Worm (Caenorhabditis elegans) whole organism, L2 larva: ENCODE measurements around the gene F21C10.7.

Source experiments
- C34F6.9 ChIP-seq: fragments of 150-350 bp; optimal IDR thresholded peaks from 2 replicates; lab custom pipeline; 2014; ENCODE audit warnings: missing biosample characterization, missing genetic modification characterization
- F13H6.1 ChIP-seq: sonication (generic microtip); optimal IDR thresholded peaks from 2 replicates; lab custom pipeline; 2016; ENCODE audit warnings: missing genetic modification characterization, missing compliant biosample characterization
- R02D3.7 ChIP-seq: fragments of 150-350 bp; optimal IDR thresholded peaks from 2 replicates; lab custom pipeline; 2014; ENCODE audit warnings: missing biosample characterization, missing genetic modification characterization
- Y55F3AM.14 ChIP-seq: fragments of 200-800 bp; sonication (Bioruptor generic); optimal IDR thresholded peaks from 2 replicates; lab custom pipeline; 2018; ENCODE audit warnings: mild to moderate bottlenecking, missing genetic modification characterization, missing compliant biosample characterization
- ZK546.5 ChIP-seq: sonication (generic microtip); optimal IDR thresholded peaks from 2 replicates; lab custom pipeline; 2017; ENCODE audit warnings: missing biosample characterization, missing genetic modification characterization
- alr-1 ChIP-seq: fragments of 150-350 bp; optimal IDR thresholded peaks from 2 replicates; lab custom pipeline; 2014; ENCODE audit warnings: missing biosample characterization, missing genetic modification characterization
- aly-2 ChIP-seq: fragments of 150-350 bp; optimal IDR thresholded peaks from 2 replicates; lab custom pipeline; 2014; ENCODE audit warnings: missing biosample characterization, missing genetic modification characterization
- ama-1 ChIP-seq: fragments of 150-350 bp; optimal IDR thresholded peaks from 2 replicates; lab custom pipeline; 2018; ENCODE audit warnings: inconsistent platforms
- blmp-1 ChIP-seq: sonication (generic microtip); optimal IDR thresholded peaks from 2 replicates; lab custom pipeline; 2017; ENCODE audit warnings: missing genetic modification characterization, mild to moderate bottlenecking, missing compliant biosample characterization, antibody characterized with exemption, moderate library complexity; ENCODE audit not compliant: insufficient read depth
- ceh-16 ChIP-seq: fragments of 150-350 bp; optimal IDR thresholded peaks from 2 replicates; lab custom pipeline; 2014; ENCODE audit warnings: missing biosample characterization, missing genetic modification characterization
- ceh-82 ChIP-seq: fragments of 150-350 bp; optimal IDR thresholded peaks from 2 replicates; lab custom pipeline; 2014; ENCODE audit warnings: missing biosample characterization, missing genetic modification characterization
- crh-2 ChIP-seq: sonication (generic microtip); optimal IDR thresholded peaks from 2 replicates; lab custom pipeline; 2017; ENCODE audit warnings: missing biosample characterization, missing genetic modification characterization
- dmd-4 ChIP-seq: sonication (generic microtip); optimal IDR thresholded peaks from 2 replicates; lab custom pipeline; 2017; ENCODE audit warnings: missing biosample characterization, missing genetic modification characterization
- egl-27 ChIP-seq: sonication (generic microtip); optimal IDR thresholded peaks from 3 replicates; lab custom pipeline; 2017; ENCODE audit warnings: missing biosample characterization, missing genetic modification reagents, missing genetic modification characterization
- elt-1 ChIP-seq: fragments of 150-350 bp; optimal IDR thresholded peaks from 2 replicates; lab custom pipeline; 2014; ENCODE audit warnings: missing biosample characterization, missing genetic modification characterization
- elt-3 ChIP-seq: sonication (generic microtip); optimal IDR thresholded peaks from 2 replicates; lab custom pipeline; 2017; ENCODE audit warnings: missing biosample characterization, missing genetic modification characterization
- fos-1 ChIP-seq: fragments of 150-350 bp; optimal IDR thresholded peaks from 2 replicates; lab custom pipeline; 2014; ENCODE audit warnings: missing biosample characterization, missing genetic modification characterization
- gmeb-1 ChIP-seq: fragments of 150-350 bp; optimal IDR thresholded peaks from 2 replicates; lab custom pipeline; 2014; ENCODE audit warnings: missing biosample characterization, missing genetic modification characterization
- lin-11 ChIP-seq: fragments of 150-350 bp; sonication (generic microtip); optimal IDR thresholded peaks from 2 replicates; lab custom pipeline; 2014; ENCODE audit warnings: missing biosample characterization, missing genetic modification characterization, inconsistent platforms, mixed read lengths
- lin-13 ChIP-seq: fragments of 150-350 bp; optimal IDR thresholded peaks from 2 replicates; lab custom pipeline; 2014; ENCODE audit warnings: missing biosample characterization, missing genetic modification reagents, missing genetic modification characterization
- lin-39 ChIP-seq: fragments of 150-350 bp; optimal IDR thresholded peaks from 2 replicates; lab custom pipeline; 2014; ENCODE audit warnings: missing biosample characterization, missing genetic modification reagents, missing genetic modification characterization
- lsy-2 ChIP-seq, 2 experiments: fragments of 150-350 bp in 1 of 2; sonication (generic microtip) in 1 of 2; optimal IDR thresholded peaks; 2 replicates each; lab custom pipeline; 2014 to 2017; ENCODE audit warnings: missing biosample characterization in 2 of 2, missing genetic modification characterization in 2 of 2
- mab-5 ChIP-seq: fragments of 150-350 bp; optimal IDR thresholded peaks from 2 replicates; lab custom pipeline; 2014; ENCODE audit warnings: missing biosample characterization, missing genetic modification characterization
- nhr-10 ChIP-seq: sonication (generic microtip); optimal IDR thresholded peaks from 2 replicates; lab custom pipeline; 2017; ENCODE audit warnings: missing biosample characterization, missing genetic modification characterization
- nhr-11 ChIP-seq: fragments of 150-350 bp; optimal IDR thresholded peaks from 2 replicates; lab custom pipeline; 2014; ENCODE audit warnings: missing biosample characterization, missing genetic modification characterization
- nhr-12 ChIP-seq: fragments of 150-350 bp; optimal IDR thresholded peaks from 2 replicates; lab custom pipeline; 2014; ENCODE audit warnings: missing biosample characterization, missing genetic modification characterization
- nhr-129 ChIP-seq: fragments of 150-350 bp; optimal IDR thresholded peaks from 2 replicates; lab custom pipeline; 2014; ENCODE audit warnings: missing biosample characterization, missing genetic modification characterization
- nhr-21 ChIP-seq: fragments of 150-350 bp; optimal IDR thresholded peaks from 2 replicates; lab custom pipeline; 2014; ENCODE audit warnings: missing biosample characterization, missing genetic modification characterization
- nhr-23 ChIP-seq: fragments of 150-350 bp; optimal IDR thresholded peaks from 2 replicates; lab custom pipeline; 2014; ENCODE audit warnings: missing biosample characterization, missing genetic modification reagents, missing genetic modification characterization
- nhr-237 ChIP-seq: fragments of 150-350 bp; optimal IDR thresholded peaks from 2 replicates; lab custom pipeline; 2014; ENCODE audit warnings: missing biosample characterization, missing genetic modification characterization
- nhr-25 ChIP-seq: fragments of 150-350 bp; sonication (generic microtip); optimal IDR thresholded peaks from 3 replicates; lab custom pipeline; 2014; ENCODE audit warnings: missing biosample characterization, missing genetic modification characterization
- nhr-6 ChIP-seq: fragments of 150-350 bp; optimal IDR thresholded peaks from 2 replicates; lab custom pipeline; 2014; ENCODE audit warnings: missing biosample characterization, missing genetic modification characterization
- nhr-77 ChIP-seq: fragments of 150-350 bp; optimal IDR thresholded peaks from 2 replicates; lab custom pipeline; 2014; ENCODE audit warnings: missing biosample characterization, missing genetic modification characterization
- peb-1 ChIP-seq: fragments of 150-350 bp; optimal IDR thresholded peaks from 2 replicates; lab custom pipeline; 2014; ENCODE audit warnings: missing biosample characterization, missing genetic modification characterization
- sem-4 ChIP-seq: fragments of 150-350 bp; optimal IDR thresholded peaks from 2 replicates; lab custom pipeline; 2014; ENCODE audit warnings: missing biosample characterization, missing genetic modification reagents, missing genetic modification characterization
- skn-1 ChIP-seq: sonication (generic microtip); optimal IDR thresholded peaks from 2 replicates; lab custom pipeline; 2017; ENCODE audit warnings: missing biosample characterization, missing genetic modification characterization
- sma-3 ChIP-seq: sonication (generic microtip); optimal IDR thresholded peaks from 2 replicates; lab custom pipeline; 2016; ENCODE audit warnings: missing genetic modification reagents, missing genetic modification characterization, missing compliant biosample characterization
- sma-9 ChIP-seq, 2 experiments: fragments of 150-350 bp in 1 of 2; sonication (generic microtip) in 1 of 2; optimal IDR thresholded peaks; 2 replicates each; lab custom pipeline; 2014 to 2016; ENCODE audit warnings: missing genetic modification characterization in 2 of 2, mild to moderate bottlenecking in 1 of 2, missing biosample characterization in 1 of 2, missing compliant biosample characterization in 1 of 2, missing genetic modification reagents in 1 of 2, moderate library complexity in 1 of 2
- snpc-4 ChIP-seq: fragments of 150-350 bp; optimal IDR thresholded peaks from 2 replicates; lab custom pipeline; 2014; ENCODE audit warnings: missing biosample characterization, missing genetic modification characterization
- unc-39 ChIP-seq: fragments of 150-350 bp; optimal IDR thresholded peaks from 2 replicates; lab custom pipeline; 2014; ENCODE audit warnings: missing biosample characterization, missing genetic modification characterization
- unc-55 ChIP-seq: fragments of 150-350 bp; sonication (generic microtip); optimal IDR thresholded peaks from 3 replicates; lab custom pipeline; 2014; ENCODE audit warnings: missing biosample characterization, missing genetic modification reagents, missing genetic modification characterization
- unc-62 ChIP-seq: fragments of 150-350 bp; optimal IDR thresholded peaks from 2 replicates; lab custom pipeline; 2014; ENCODE audit warnings: missing biosample characterization, missing genetic modification reagents, missing genetic modification characterization
- zag-1 ChIP-seq: fragments of 150-350 bp; optimal IDR thresholded peaks from 2 replicates; lab custom pipeline; 2014; ENCODE audit warnings: missing biosample characterization, missing genetic modification characterization
- ztf-1 ChIP-seq: fragments of 200-800 bp; sonication (Bioruptor generic); conservative IDR thresholded peaks from 2 replicates; pipeline ENCODE4 v1.3.6; 2022; ENCODE audit warnings: missing genetic modification characterization, missing compliant biosample characterization
- ztf-11 ChIP-seq: sonication (generic microtip); optimal IDR thresholded peaks from 2 replicates; lab custom pipeline; 2017; ENCODE audit warnings: missing biosample characterization, missing genetic modification characterization
- ztf-4 ChIP-seq: fragments of 150-350 bp; optimal IDR thresholded peaks from 2 replicates; lab custom pipeline; 2014; ENCODE audit warnings: missing biosample characterization, missing genetic modification characterization

F21C10.7 gene

ce11 chrV:9085845-9086244, 26.7 kb upstream of the F21C10.7 start (continued):
- TF ChIP-seq lin-13 (GFP tag; lab: Kevin White, UChicago): no peak
- TF ChIP-seq, all 48 proteins: peak for 8

ce11 chrV:9088758-9089157, 23.8 kb upstream of the F21C10.7 start:
- TF ChIP-seq ceh-82 (no peak), nhr-6 (tag; lab: Kevin White, UChicago) (no peak), C34F6.9 (tag; lab: Kevin White, UChicago) (peak; percentile 47), nhr-11 (tag; lab: Kevin White, UChicago) (no peak), gmeb-1 (no peak), ama-1 (lab: Kevin White, UChicago) (peak; percentile 96)

ce11 chrV:9090824-9091798, 21.5 kb upstream of the F21C10.7 start:
- TF ChIP-seq snpc-4 (tag; lab: Kevin White, UChicago): peak; percentile 18

ce11 chrV:9092209-9092608, 20.4 kb upstream of the F21C10.7 start, which contains the start of gene T27E4.1:
T27E4.1 (plus strand) TSS chrV:9092345.
- TF ChIP-seq nhr-237 (no peak), gmeb-1 (no peak), aly-2 (tag; lab: Kevin White, UChicago) (no peak), sma-9 (GFP tag; optimal IDR thresholded peaks at IDR 0.05; lab: Kevin White, UChicago) (peak; percentile 28), sma-9 (tag; optimal IDR thresholded peaks at IDR 0.05; lab: Kevin White, UChicago) (no peak), egl-27 (no peak), unc-39 (tag; lab: Kevin White, UChicago) (no peak), elt-1 (tag; lab: Kevin White, UChicago) (no peak), crh-2 (tag; lab: Kevin White, UChicago) (no peak), mab-5 (tag; lab: Kevin White, UChicago) (no peak), nhr-25 (no peak), ceh-16 (tag; lab: Kevin White, UChicago) (no peak), nhr-12 (tag; lab: Kevin White, UChicago) (no peak), ztf-4 (no peak), ZK546.5 (no peak), nhr-11 (tag; lab: Kevin White, UChicago) (no peak), lin-11 (tag; lab: Kevin White, UChicago) (no peak), peb-1 (tag; lab: Kevin White, UChicago) (no peak), blmp-1 (tag; lab: Kevin White, UChicago) (no peak), unc-62 (GFP tag; lab: Kevin White, UChicago) (no peak), snpc-4 (tag; lab: Kevin White, UChicago) (no peak), lin-39 (tag; lab: Kevin White, UChicago) (no peak), ztf-1 (GFP tag; lab: Robert Waterston, UW) (no peak), fos-1 (tag; lab: Kevin White, UChicago) (no peak), ceh-82 (no peak), nhr-77 (no peak), zag-1 (tag; lab: Kevin White, UChicago) (peak; percentile 53), nhr-6 (tag; lab: Kevin White, UChicago) (no peak), dmd-4 (tag; lab: Kevin White, UChicago) (no peak), ama-1 (lab: Kevin White, UChicago) (no peak), nhr-129 (peak; percentile 24), sma-3 (no peak), skn-1 (tag; lab: Kevin White, UChicago) (no peak), lin-13 (GFP tag; lab: Kevin White, UChicago) (no peak), Y55F3AM.14 (GFP tag; lab: Kevin White, UChicago) (no peak), nhr-23 (tag; lab: Kevin White, UChicago) (no peak), F13H6.1 (tag; lab: Kevin White, UChicago) (no peak), C34F6.9 (tag; lab: Kevin White, UChicago) (peak; percentile 40), ztf-11 (no peak), nhr-21 (tag; lab: Kevin White, UChicago) (no peak), lsy-2 (tag; optimal IDR thresholded peaks at IDR 0.05; lab: Kevin White, UChicago) (peak in 1 of 2 experiments; percentile 4), elt-3 (no peak), alr-1 (no peak), nhr-10 (no peak), sem-4 (tag; lab: Kevin White, UChicago) (no peak), R02D3.7 (tag; lab: Kevin White, UChicago) (no peak), unc-55 (peak; percentile 53)
